Worm (Caenorhabditis elegans): ENCODE measurements around the gene W10G11.19.

Gene W10G11.19

DNA sequence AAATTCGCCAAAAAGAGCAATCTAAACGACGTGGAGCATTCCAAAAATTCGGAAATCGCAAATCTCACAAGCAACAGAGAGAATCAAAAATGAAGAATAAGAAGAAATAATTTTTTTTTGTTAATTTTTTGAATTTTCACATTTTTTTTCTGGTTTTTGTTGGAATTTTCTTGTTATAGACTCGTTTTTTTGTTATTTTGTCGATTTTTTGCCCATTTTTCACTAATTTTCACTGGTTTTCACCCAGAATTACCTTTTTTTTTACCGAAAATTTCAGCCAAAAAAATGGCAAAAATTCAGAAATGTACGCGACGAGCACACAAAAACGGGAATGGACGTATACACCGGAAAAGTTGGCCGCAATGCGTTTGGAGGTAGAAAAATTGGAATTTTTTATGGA is 45.7 kb upstream of the W10G11.19 start, which contains the start of gene cyh-1:
cyh-1 (plus strand) TSS at position 301 of the 400 bp plus-strand sequence.
- no peak for TF ChIP-seq D2030.7 (GFP tag; IDR thresholded peaks at IDR 0.05)
- TF ChIP-seq Y95B8A.8 (GFP tag; IDR thresholded peaks at IDR 0.05), result no peak
- TF ChIP-seq madf-6 (GFP tag; IDR thresholded peaks at IDR 0.05), result no peak
- no peak for TF ChIP-seq sptf-2 (GFP tag; optimal IDR thresholded peaks at IDR 0.05)
- no peak for TF ChIP-seq K11D2.4 (GFP tag; IDR thresholded peaks at IDR 0.05)
- no peak for TF ChIP-seq ceh-40 (GFP tag; IDR thresholded peaks at IDR 0.05)
- no peak for TF ChIP-seq Y53G8AR.9 (GFP tag; conservative IDR thresholded peaks at IDR 0.05)
- TF ChIP-seq lag-1 (GFP tag; IDR thresholded peaks at IDR 0.05), result no peak
- TF ChIP-seq ceh-27 (GFP tag; optimal IDR thresholded peaks at IDR 0.05), result no peak
- no peak for TF ChIP-seq snpc-3.4 (tag; optimal IDR thresholded peaks at IDR 0.05)
- TF ChIP-seq let-526 (GFP tag; IDR thresholded peaks at IDR 0.05), result no peak
- no peak for TF ChIP-seq nhr-27 (tag; optimal IDR thresholded peaks at IDR 0.05)
- no peak for TF ChIP-seq hmg-1.2 (GFP tag; IDR thresholded peaks at IDR 0.05)
- no peak for TF ChIP-seq egl-18 (GFP tag; IDR thresholded peaks at IDR 0.05)
- no peak for TF ChIP-seq repo-1 (tag; optimal IDR thresholded peaks at IDR 0.05)
- TF ChIP-seq rcor-1 (GFP tag; IDR thresholded peaks at IDR 0.05), result no peak
- TF ChIP-seq ztf-28 (GFP tag; IDR thresholded peaks at IDR 0.05), result no peak
- no peak for TF ChIP-seq egl-44 (GFP tag; IDR thresholded peaks at IDR 0.05)
- no peak for TF ChIP-seq egrh-3 (GFP tag; IDR thresholded peaks at IDR 0.05)

DNA sequence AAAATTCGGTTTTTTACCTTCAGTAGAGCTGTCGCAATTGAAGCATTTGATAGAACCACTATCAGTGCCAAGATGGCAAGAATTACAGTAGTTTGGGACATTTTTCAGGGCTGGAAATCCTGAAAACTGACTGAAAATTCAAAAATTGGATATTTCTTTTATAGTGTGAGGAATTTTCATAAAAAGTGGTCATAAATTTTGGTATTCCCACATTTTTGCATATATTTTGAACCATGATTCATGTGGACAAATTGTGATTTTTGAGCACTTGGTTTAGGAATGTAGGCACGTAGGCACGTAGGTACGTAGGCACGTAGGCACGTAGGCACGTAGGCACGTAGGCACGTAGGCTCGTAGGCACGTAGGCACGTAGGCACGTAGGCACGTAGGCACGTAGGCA is 38.2 kb upstream of the W10G11.19 start, which contains the start of gene Y49F6B.19:
Y49F6B.19 (minus strand) TSS at position 101 of the 400 bp plus-strand sequence.
- TF ChIP-seq ceh-79 (tag; optimal IDR thresholded peaks at IDR 0.05), result no peak
- TF ChIP-seq D2030.7 (GFP tag; IDR thresholded peaks at IDR 0.05), result no peak
- no peak for TF ChIP-seq F39B2.1 (GFP tag; IDR thresholded peaks at IDR 0.05)
- TF ChIP-seq cebp-1 (GFP tag; IDR thresholded peaks at IDR 0.05), result no peak
- TF ChIP-seq cebp-1 (tag; optimal IDR thresholded peaks at IDR 0.05), result no peak
- no peak for TF ChIP-seq rcor-1 (GFP tag; IDR thresholded peaks at IDR 0.05)
- TF ChIP-seq bed-1 (GFP tag; IDR thresholded peaks at IDR 0.05), result no peak
- TF ChIP-seq egl-18 (GFP tag; IDR thresholded peaks at IDR 0.05), result no peak
- no peak for TF ChIP-seq ztf-22 (GFP tag; optimal IDR thresholded peaks at IDR 0.05)
- no peak for TF ChIP-seq F22D6.2 (tag; optimal IDR thresholded peaks at IDR 0.05)
- TF ChIP-seq lin-26 (GFP tag; IDR thresholded peaks at IDR 0.05), result no peak
- TF ChIP-seq B0336.3 (GFP tag; IDR thresholded peaks at IDR 0.05), result no peak
- TF ChIP-seq ztf-25 (GFP tag; IDR thresholded peaks at IDR 0.05), result no peak
- no peak for TF ChIP-seq F10E7.11 (tag; optimal IDR thresholded peaks at IDR 0.05)
- no peak for TF ChIP-seq cebp-2 (GFP tag; IDR thresholded peaks at IDR 0.05)
- TF ChIP-seq somi-1 (GFP tag; optimal IDR thresholded peaks at IDR 0.05), result no peak
- TF ChIP-seq sdz-38 (tag; optimal IDR thresholded peaks at IDR 0.05), result no peak

DNA sequence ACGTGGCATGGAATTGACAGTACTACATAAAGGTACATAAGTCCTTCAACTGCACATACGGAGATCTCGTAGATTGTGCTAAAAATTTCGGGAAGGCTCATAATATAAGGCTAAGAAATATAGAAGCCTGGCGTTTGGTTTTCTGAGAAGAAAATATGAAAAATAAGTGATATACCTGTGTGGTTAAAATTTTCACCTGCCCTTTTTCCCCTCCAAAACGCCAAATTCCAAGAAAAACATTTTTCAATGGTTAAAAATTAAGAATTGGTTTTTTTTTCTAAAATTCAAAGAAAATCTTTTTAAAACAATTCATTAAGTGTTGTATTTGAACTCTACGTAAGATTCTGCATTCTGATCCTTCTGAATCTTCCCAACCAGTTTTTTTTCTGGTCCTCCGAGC is 35.8 kb upstream of the W10G11.19 start, which contains the start of gene srz-5:
srz-5 (minus strand) TSS at position 101 of the 400 bp plus-strand sequence.
- TF ChIP-seq ceh-100 (GFP tag; IDR thresholded peaks at IDR 0.05) (no peak), ccch-3 (GFP tag; optimal IDR thresholded peaks at IDR 0.05) (no peak), ztf-26 (tag; optimal IDR thresholded peaks at IDR 0.05) (no peak), rpc-1 (optimal IDR thresholded peaks at IDR 0.05) (no peak), rpc-1 (tag; optimal IDR thresholded peaks at IDR 0.05) (no peak)

Data from whole organism, young adult.